Worm (Caenorhabditis elegans): ENCODE results near the gene pezo-1.

The pezo-1 gene

ce11 chrIV:9376550-9376949 lies 10.2 kb upstream of the pezo-1 start:
- TF ChIP-seq nhr-23 (tag; optimal IDR thresholded peaks at IDR 0.05) (no peak), C34F6.9 (tag; optimal IDR thresholded peaks at IDR 0.05) (no peak), sma-9 (GFP tag; optimal IDR thresholded peaks at IDR 0.05) (peak; percentile 66), sma-9 (tag; optimal IDR thresholded peaks at IDR 0.05) (no peak), blmp-1 (tag; optimal IDR thresholded peaks at IDR 0.05; ENCODE audit: insufficient read depth) (peak; percentile 6), nhr-25 (tag; optimal IDR thresholded peaks at IDR 0.05) (peak; percentile 64), nhr-21 (tag; optimal IDR thresholded peaks at IDR 0.05) (peak; percentile 34), Y55F3AM.14 (GFP tag; optimal IDR thresholded peaks at IDR 0.05) (no peak), ztf-4 (tag; optimal IDR thresholded peaks at IDR 0.05) (no peak), elt-3 (tag; optimal IDR thresholded peaks at IDR 0.05) (no peak)

ce11 chrIV:9374529-9374928 lies 8.2 kb upstream of the pezo-1 start, which contains the start of gene C10C5.3:
Gene C10C5.3 (plus strand): TSS chrIV:9374829.
- no peak for TF ChIP-seq zag-1 (tag; optimal IDR thresholded peaks at IDR 0.05)
- TF ChIP-seq unc-39 (tag; optimal IDR thresholded peaks at IDR 0.05) = no peak
- TF ChIP-seq snpc-4 (tag; optimal IDR thresholded peaks at IDR 0.05) = no peak
- no peak for TF ChIP-seq lin-11 (tag; optimal IDR thresholded peaks at IDR 0.05)
- TF ChIP-seq sma-3 (GFP tag; optimal IDR thresholded peaks at IDR 0.05) = no peak
- no peak for TF ChIP-seq peb-1 (tag; optimal IDR thresholded peaks at IDR 0.05)
- TF ChIP-seq crh-2 (tag; optimal IDR thresholded peaks at IDR 0.05) = no peak
- no peak for TF ChIP-seq ceh-16 (tag; optimal IDR thresholded peaks at IDR 0.05)
- TF ChIP-seq elt-1 (tag; optimal IDR thresholded peaks at IDR 0.05) = no peak
- TF ChIP-seq dmd-4 (tag; optimal IDR thresholded peaks at IDR 0.05) = no peak
- no peak for TF ChIP-seq nhr-237 (tag; optimal IDR thresholded peaks at IDR 0.05)
- TF ChIP-seq blmp-1 (tag; optimal IDR thresholded peaks at IDR 0.05; ENCODE audit: insufficient read depth) = no peak

- TF ChIP-seq mdl-1 (tag; optimal IDR thresholded peaks at IDR 0.05) (no peak), ztf-1 (GFP tag; conservative IDR thresholded peaks at IDR 0.05) (no peak), fos-1 (tag; optimal IDR thresholded peaks at IDR 0.05) (peak; percentile 72), nhr-12 (tag; optimal IDR thresholded peaks at IDR 0.05) (no peak), elt-1 (tag; optimal IDR thresholded peaks at IDR 0.05) (no peak), blmp-1 (tag; optimal IDR thresholded peaks at IDR 0.05; ENCODE audit: insufficient read depth) (no peak), R02D3.7 (tag; optimal IDR thresholded peaks at IDR 0.05) (no peak)
These were observed 4.8 kb upstream of the pezo-1 start, which contains the start of gene fbxc-58 for ce11 chrIV:9371126-9371525. Gene fbxc-58 (plus strand): TSS chrIV:9371508.

- TF ChIP-seq C34F6.9 (tag; optimal IDR thresholded peaks at IDR 0.05) (peak; percentile 1), nhr-129 (tag; optimal IDR thresholded peaks at IDR 0.05) (peak; percentile 60), sma-9 (GFP tag; optimal IDR thresholded peaks at IDR 0.05) (peak; percentile 43), sma-9 (tag; optimal IDR thresholded peaks at IDR 0.05) (no peak), unc-55 (GFP tag; optimal IDR thresholded peaks at IDR 0.05) (peak; percentile 15), egl-27 (tag; optimal IDR thresholded peaks at IDR 0.05) (peak; percentile 12), mbf-1 (tag; optimal IDR thresholded peaks at IDR 0.05) (no peak), F13H6.1 (tag; optimal IDR thresholded peaks at IDR 0.05) (peak; percentile 17), ztf-11 (tag; optimal IDR thresholded peaks at IDR 0.05) (no peak), elt-1 (tag; optimal IDR thresholded peaks at IDR 0.05) (no peak)
These were observed 1.7 kb upstream of the pezo-1 start for ce11 chrIV:9367852-9368627.

ce11 chrIV:9353728-9354127 lies 12.6 kb downstream of the pezo-1 start:
- TF ChIP-seq crh-2 (tag; optimal IDR thresholded peaks at IDR 0.05) (no peak), C34F6.9 (tag; optimal IDR thresholded peaks at IDR 0.05) (no peak)

- TF ChIP-seq fos-1 (tag; optimal IDR thresholded peaks at IDR 0.05) (peak; percentile 20), ama-1 (optimal IDR thresholded peaks at IDR 0.05) (no peak), C34F6.9 (tag; optimal IDR thresholded peaks at IDR 0.05) (peak; percentile 44)
These were observed 23.2 kb downstream of the pezo-1 start, which contains the start of gene pigc-1 for ce11 chrIV:9343102-9343599. Gene pigc-1 (minus strand): TSS chrIV:9343152.

All from whole organism, L2 larva.